Worm (Caenorhabditis elegans): ENCODE measurements around the gene C45G9.8.
"Not testable (repeated sequence)": the region's sequence is repeated elsewhere in the genome, so short reads cannot be mapped to it uniquely, and the experiment has no call there.

C45G9.8 gene

DNA sequence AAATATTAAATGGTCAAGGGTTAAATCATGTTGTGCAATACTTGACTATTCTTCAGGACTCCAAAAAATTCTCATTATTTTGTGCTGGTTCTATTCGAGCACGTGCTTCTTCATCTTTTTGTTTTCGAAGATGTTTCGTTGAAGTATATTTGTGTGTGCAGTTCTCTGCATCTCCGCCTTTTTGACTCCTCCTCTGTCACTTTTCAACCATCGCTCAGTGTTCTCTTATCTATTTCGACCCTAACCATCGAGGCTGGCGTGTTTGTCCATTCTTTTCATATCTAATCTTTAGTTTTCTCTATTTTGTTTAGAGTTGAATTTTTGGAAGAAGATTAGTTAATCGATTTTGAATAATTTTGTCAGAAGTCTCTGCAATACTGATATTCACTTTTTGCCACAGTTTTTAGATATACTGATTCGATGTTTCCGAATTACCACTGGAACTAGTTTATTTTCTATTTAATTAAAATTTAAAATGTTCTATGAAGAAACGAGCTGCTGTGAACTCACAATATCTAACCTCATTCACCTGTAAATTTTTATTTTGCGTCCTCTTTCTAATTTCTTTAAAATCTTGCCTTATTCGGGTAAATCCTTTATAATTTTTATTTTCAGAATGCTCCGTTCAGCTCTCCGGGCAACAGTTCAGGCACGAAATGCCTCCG lies 23.8 kb upstream of the C45G9.8 start, which contains the start of gene alh-1:
alh-1 (plus strand) TSS at position 615 of the 665 bp plus-strand sequence.
- no peak for TF ChIP-seq hnd-1 (tag; optimal IDR thresholded peaks at IDR 0.05)
- no peak for TF ChIP-seq ceh-36 (tag; optimal IDR thresholded peaks at IDR 0.05)
- no peak for TF ChIP-seq pes-1 (GFP tag; IDR thresholded peaks at IDR 0.05)
- no peak for TF ChIP-seq ceh-13 (GFP tag; optimal IDR thresholded peaks at IDR 0.05)
- no peak for TF ChIP-seq ets-7 (tag; optimal IDR thresholded peaks at IDR 0.05)
- no peak for TF ChIP-seq tbx-37 (GFP tag; conservative IDR thresholded peaks at IDR 0.05)
- TF ChIP-seq hmg-4 (GFP tag; optimal IDR thresholded peaks at IDR 0.05): no peak
- no peak for TF ChIP-seq aly-1 (tag; optimal IDR thresholded peaks at IDR 0.05)
- TF ChIP-seq sea-1 (GFP tag; conservative IDR thresholded peaks at IDR 0.05): no peak
- no peak for TF ChIP-seq tbx-11 (GFP tag; IDR thresholded peaks at IDR 0.05)
- no peak for TF ChIP-seq F13C5.2 (tag; optimal IDR thresholded peaks at IDR 0.05)
- no peak for TF ChIP-seq B0310.2 (tag; optimal IDR thresholded peaks at IDR 0.05)
- TF ChIP-seq hmbx-1 (tag; optimal IDR thresholded peaks at IDR 0.05): no peak
- TF ChIP-seq flt-1 (GFP tag; IDR thresholded peaks at IDR 0.05): no peak
- TF ChIP-seq scrt-1 (GFP tag; IDR thresholded peaks at IDR 0.05): no peak
- TF ChIP-seq ama-1 (optimal IDR thresholded peaks at IDR 0.05): no peak
- TF ChIP-seq tra-4 (tag; optimal IDR thresholded peaks at IDR 0.05): no peak

DNA sequence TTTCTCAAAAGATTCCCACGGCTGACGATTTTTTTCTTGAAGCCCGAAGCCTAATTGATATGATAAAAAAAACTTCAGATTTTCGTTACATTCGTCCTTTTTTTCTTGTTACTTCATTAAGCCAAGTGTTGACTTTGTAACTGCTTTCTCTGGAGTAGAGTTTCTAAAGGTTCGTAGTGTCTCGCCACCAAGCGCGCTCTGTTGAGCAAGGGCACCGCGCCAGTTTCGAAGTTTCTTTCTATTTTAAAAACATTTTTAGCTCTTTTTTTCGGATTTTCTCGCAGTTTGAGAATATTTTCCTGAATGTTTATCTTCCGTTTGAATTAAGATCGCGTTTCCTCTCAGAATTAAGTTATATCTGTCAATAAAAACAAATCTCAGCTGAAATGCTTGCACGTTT lies 23.1 kb upstream of the C45G9.8 start:
- TF ChIP-seq scrt-1 (GFP tag; IDR thresholded peaks at IDR 0.05) (no peak), pes-1 (GFP tag; IDR thresholded peaks at IDR 0.05) (no peak), B0310.2 (tag; optimal IDR thresholded peaks at IDR 0.05) (no peak), flt-1 (GFP tag; IDR thresholded peaks at IDR 0.05) (no peak), F13C5.2 (tag; optimal IDR thresholded peaks at IDR 0.05) (no peak), hmg-4 (GFP tag; optimal IDR thresholded peaks at IDR 0.05) (no peak), tra-4 (tag; optimal IDR thresholded peaks at IDR 0.05) (no peak), hnd-1 (tag; optimal IDR thresholded peaks at IDR 0.05) (no peak), aly-1 (tag; optimal IDR thresholded peaks at IDR 0.05) (no peak), ceh-36 (tag; optimal IDR thresholded peaks at IDR 0.05) (no peak), hmbx-1 (tag; optimal IDR thresholded peaks at IDR 0.05) (no peak), tbx-11 (GFP tag; IDR thresholded peaks at IDR 0.05) (no peak), tbx-37 (GFP tag; conservative IDR thresholded peaks at IDR 0.05) (no peak), sea-1 (GFP tag; conservative IDR thresholded peaks at IDR 0.05) (no peak)

DNA sequence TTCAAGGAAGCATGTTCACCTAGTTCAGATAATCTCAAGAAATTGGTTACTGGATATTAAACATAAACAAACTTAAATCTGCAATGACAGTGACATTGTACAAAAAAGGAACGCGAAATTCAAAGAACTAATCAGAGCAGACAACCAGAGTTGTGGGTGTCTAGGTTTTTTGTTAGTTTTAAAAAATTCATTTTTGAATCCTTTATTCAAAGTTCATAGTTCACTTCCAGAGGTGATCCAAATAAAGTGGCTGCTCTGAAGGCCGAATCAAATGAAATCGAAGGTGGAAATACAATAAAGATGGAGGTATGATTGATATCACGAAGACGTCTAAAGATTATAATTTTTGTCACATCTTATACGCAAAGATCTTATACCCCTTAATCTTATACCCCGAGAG lies 21.0 kb upstream of the C45G9.8 start, which contains the start of gene ttbk-6:
ttbk-6 (plus strand) TSS at position 301 of the 400 bp plus-strand sequence.
- no peak for TF ChIP-seq ets-7 (tag; optimal IDR thresholded peaks at IDR 0.05)
- TF ChIP-seq hmg-4 (GFP tag; optimal IDR thresholded peaks at IDR 0.05): no peak
- no peak for TF ChIP-seq B0310.2 (tag; optimal IDR thresholded peaks at IDR 0.05)
- TF ChIP-seq tbx-11 (GFP tag; IDR thresholded peaks at IDR 0.05): no peak
- no peak for TF ChIP-seq tra-4 (tag; optimal IDR thresholded peaks at IDR 0.05)
- TF ChIP-seq aly-1 (tag; optimal IDR thresholded peaks at IDR 0.05): no peak
- no peak for TF ChIP-seq F13C5.2 (tag; optimal IDR thresholded peaks at IDR 0.05)
- no peak for TF ChIP-seq sea-1 (GFP tag; conservative IDR thresholded peaks at IDR 0.05)
- no peak for TF ChIP-seq ama-1 (optimal IDR thresholded peaks at IDR 0.05)
- TF ChIP-seq hnd-1 (tag; optimal IDR thresholded peaks at IDR 0.05): no peak
- TF ChIP-seq pes-1 (GFP tag; IDR thresholded peaks at IDR 0.05): no peak
- no peak for TF ChIP-seq flt-1 (GFP tag; IDR thresholded peaks at IDR 0.05)
- no peak for TF ChIP-seq hmbx-1 (tag; optimal IDR thresholded peaks at IDR 0.05)
- no peak for TF ChIP-seq ceh-13 (GFP tag; optimal IDR thresholded peaks at IDR 0.05)
- TF ChIP-seq ceh-36 (tag; optimal IDR thresholded peaks at IDR 0.05): no peak
- TF ChIP-seq scrt-1 (GFP tag; IDR thresholded peaks at IDR 0.05): no peak
- no peak for TF ChIP-seq tbx-37 (GFP tag; conservative IDR thresholded peaks at IDR 0.05)

DNA sequence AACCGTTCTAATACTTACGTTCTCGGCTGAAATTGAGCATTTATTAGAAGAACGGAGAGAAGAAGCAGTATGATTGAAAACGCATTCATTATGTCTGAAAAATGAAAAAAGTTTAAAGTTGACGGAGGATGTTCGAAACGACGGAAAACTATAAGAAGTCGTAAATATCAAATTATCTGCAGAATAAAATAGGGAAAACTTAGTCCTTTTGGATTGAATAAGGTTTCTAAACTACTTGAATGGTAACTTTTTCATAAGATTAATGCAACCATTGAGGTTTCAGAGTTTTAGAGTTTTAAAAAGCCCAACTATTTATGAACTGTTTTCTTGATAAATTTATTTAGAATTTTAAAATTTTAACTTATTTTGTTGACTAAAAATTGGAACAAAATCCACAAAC lies 18.1 kb upstream of the C45G9.8 start, which contains the start of gene C45G9.12:
C45G9.12 (minus strand) TSS at position 101 of the 400 bp plus-strand sequence.
- TF ChIP-seq hnd-1 (tag; optimal IDR thresholded peaks at IDR 0.05) (no peak), flt-1 (GFP tag; IDR thresholded peaks at IDR 0.05) (no peak), aly-1 (tag; optimal IDR thresholded peaks at IDR 0.05) (no peak), scrt-1 (GFP tag; IDR thresholded peaks at IDR 0.05) (no peak), ama-1 (optimal IDR thresholded peaks at IDR 0.05) (no peak), ceh-36 (tag; optimal IDR thresholded peaks at IDR 0.05) (no peak), ceh-13 (GFP tag; optimal IDR thresholded peaks at IDR 0.05) (no peak), ets-7 (tag; optimal IDR thresholded peaks at IDR 0.05) (no peak), pes-1 (GFP tag; IDR thresholded peaks at IDR 0.05) (no peak), F13C5.2 (tag; optimal IDR thresholded peaks at IDR 0.05) (no peak), hmbx-1 (tag; optimal IDR thresholded peaks at IDR 0.05) (no peak), tbx-37 (GFP tag; conservative IDR thresholded peaks at IDR 0.05) (no peak), hmg-4 (GFP tag; optimal IDR thresholded peaks at IDR 0.05) (no peak), B0310.2 (tag; optimal IDR thresholded peaks at IDR 0.05) (no peak), tra-4 (tag; optimal IDR thresholded peaks at IDR 0.05) (no peak)

DNA sequence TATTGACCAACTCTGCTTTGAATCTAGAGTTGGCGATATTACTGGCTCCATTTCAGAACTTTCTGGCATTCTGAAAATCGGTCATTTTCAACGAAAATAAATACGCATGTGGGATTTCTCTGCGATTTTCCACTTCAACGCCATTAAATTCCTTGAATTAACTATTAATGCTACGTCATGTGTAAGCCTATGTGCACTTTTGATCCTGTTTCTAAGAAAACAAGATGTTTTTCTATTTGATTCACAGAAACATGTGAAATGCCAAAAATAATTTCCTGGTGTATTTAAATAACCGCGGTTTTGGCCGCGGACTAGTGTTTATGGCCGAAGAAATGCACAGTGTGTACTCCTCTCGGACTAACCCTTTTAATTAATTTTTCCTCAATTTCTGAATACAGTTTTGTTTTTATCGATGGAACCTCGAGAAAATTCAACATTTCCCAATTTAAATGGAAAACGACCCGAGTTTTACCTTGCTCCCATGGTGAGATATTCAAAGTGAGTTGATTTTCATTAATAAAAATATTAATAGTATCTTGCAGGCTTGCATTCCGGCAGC lies 15.3 kb upstream of the C45G9.8 start, which contains the start of the genes C45G9.11 and C45G9.2:
C45G9.11 (minus strand) TSS at position 51 of the 559 bp plus-strand sequence.
C45G9.2 (plus strand) TSS at position 392 of the 559 bp plus-strand sequence.
- TF ChIP-seq ama-1 (optimal IDR thresholded peaks at IDR 0.05) (no peak), F13C5.2 (tag; optimal IDR thresholded peaks at IDR 0.05) (peak; percentile 59), flt-1 (GFP tag; IDR thresholded peaks at IDR 0.05) (0 out of 2 replicates have a peak, but pooled peaks have one; percentile 21), tbx-37 (GFP tag; conservative IDR thresholded peaks at IDR 0.05) (peak; percentile 82; the same call in 1 of the 2 replicates), hmg-4 (GFP tag; optimal IDR thresholded peaks at IDR 0.05) (no peak), B0310.2 (tag; optimal IDR thresholded peaks at IDR 0.05) (no peak)

DNA sequence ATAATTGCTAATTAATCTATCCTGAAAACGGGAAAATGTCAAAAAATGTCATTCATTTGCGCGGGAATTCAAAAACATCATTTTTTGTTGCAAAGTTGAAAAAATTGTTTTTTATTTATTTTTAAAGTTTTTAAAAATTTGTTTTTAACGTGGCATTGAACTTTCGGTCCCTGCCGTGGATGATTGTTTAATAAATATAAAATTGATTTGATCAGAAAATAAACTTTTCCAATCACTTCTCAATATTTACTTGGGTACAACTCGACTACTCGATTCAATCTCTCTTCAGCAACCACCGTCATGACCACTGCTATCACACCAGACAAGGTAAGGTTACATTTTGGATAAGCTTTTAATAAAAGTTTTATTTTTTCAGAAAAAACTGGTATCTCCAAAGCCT lies 9.0 kb upstream of the C45G9.8 start, which contains the start of gene C45G9.4:
C45G9.4 (plus strand) TSS at position 301 of the 400 bp plus-strand sequence.
- TF ChIP-seq ets-7, aly-1, hnd-1 (tag; optimal IDR thresholded peaks at IDR 0.05): not testable (repeated sequence)

DNA sequence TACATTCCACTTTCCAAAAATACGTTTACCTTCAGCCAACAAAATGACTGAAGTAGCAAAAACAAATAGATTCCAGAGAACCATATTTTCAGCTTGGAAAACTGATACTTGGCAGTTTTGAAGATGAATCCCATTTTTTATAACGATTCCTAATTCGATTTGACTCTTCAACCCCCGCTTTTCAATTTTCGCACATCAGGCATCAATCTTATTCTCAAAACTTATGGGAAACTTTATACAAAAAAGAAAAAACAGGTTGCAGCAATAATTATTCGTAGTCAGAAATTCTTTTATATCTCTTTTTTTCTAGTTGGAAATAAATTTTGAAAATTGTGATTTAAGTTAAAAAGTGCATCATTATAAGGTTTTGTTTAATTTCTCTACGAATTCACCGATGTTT lies 8.4 kb upstream of the C45G9.8 start, which contains the start of gene C45G9.10:
C45G9.10 (minus strand) TSS at position 101 of the 400 bp plus-strand sequence.
- TF ChIP-seq pes-1 (GFP tag; IDR thresholded peaks at IDR 0.05): no peak
- no peak for TF ChIP-seq ets-7 (tag; optimal IDR thresholded peaks at IDR 0.05)
- TF ChIP-seq tbx-11 (GFP tag; IDR thresholded peaks at IDR 0.05): no peak
- no peak for TF ChIP-seq ama-1 (optimal IDR thresholded peaks at IDR 0.05)
- no peak for TF ChIP-seq tra-4 (tag; optimal IDR thresholded peaks at IDR 0.05)
- no peak for TF ChIP-seq hnd-1 (tag; optimal IDR thresholded peaks at IDR 0.05)
- TF ChIP-seq ceh-36 (tag; optimal IDR thresholded peaks at IDR 0.05): no peak
- no peak for TF ChIP-seq aly-1 (tag; optimal IDR thresholded peaks at IDR 0.05)
- no peak for TF ChIP-seq flt-1 (GFP tag; IDR thresholded peaks at IDR 0.05)
- TF ChIP-seq scrt-1 (GFP tag; IDR thresholded peaks at IDR 0.05): no peak
- TF ChIP-seq hmg-4 (GFP tag; optimal IDR thresholded peaks at IDR 0.05): no peak
- TF ChIP-seq F13C5.2 (tag; optimal IDR thresholded peaks at IDR 0.05): no peak
- no peak for TF ChIP-seq tbx-37 (GFP tag; conservative IDR thresholded peaks at IDR 0.05)
- TF ChIP-seq ceh-13 (GFP tag; optimal IDR thresholded peaks at IDR 0.05): no peak
- no peak for TF ChIP-seq sea-1 (GFP tag; conservative IDR thresholded peaks at IDR 0.05)
- no peak for TF ChIP-seq B0310.2 (tag; optimal IDR thresholded peaks at IDR 0.05)
- no peak for TF ChIP-seq hmbx-1 (tag; optimal IDR thresholded peaks at IDR 0.05)

All from whole organism, early embryonic.